Worm (Caenorhabditis elegans) whole organism, L3 larva: ENCODE results near the gene T19B10.2.
A peak's percentile ranks its signal among the peaks of the same experiment; 100 is the strongest.

Experiments
- R02D3.7 ChIP-seq: fragments of 150-350 bp; optimal IDR thresholded peaks from 2 replicates; lab custom pipeline; 2014; ENCODE audit warnings: missing biosample characterization, missing genetic modification characterization
- ZK546.5 ChIP-seq: sonication (generic microtip); optimal IDR thresholded peaks from 2 replicates; lab custom pipeline; 2017; ENCODE audit warnings: missing biosample characterization, missing genetic modification characterization
- aly-2 ChIP-seq: fragments of 150-350 bp; optimal IDR thresholded peaks from 2 replicates; lab custom pipeline; 2014; ENCODE audit warnings: missing biosample characterization, missing genetic modification characterization
- ama-1 ChIP-seq: fragments of 150-350 bp; optimal IDR thresholded peaks from 2 replicates; lab custom pipeline; 2018
- ceh-16 ChIP-seq: sonication (generic microtip); optimal IDR thresholded peaks from 2 replicates; lab custom pipeline; 2017; ENCODE audit warnings: missing biosample characterization, missing genetic modification characterization
- ceh-28 ChIP-seq: fragments of 150-350 bp; optimal IDR thresholded peaks from 2 replicates; lab custom pipeline; 2014; ENCODE audit warnings: missing biosample characterization, missing genetic modification reagents, missing genetic modification characterization
- ceh-82 ChIP-seq: fragments of 150-350 bp; optimal IDR thresholded peaks from 2 replicates; lab custom pipeline; 2014; ENCODE audit warnings: missing biosample characterization, missing genetic modification characterization
- ceh-9 ChIP-seq: sonication (generic microtip); optimal IDR thresholded peaks from 2 replicates; lab custom pipeline; 2018; ENCODE audit warnings: missing biosample characterization, missing genetic modification characterization
- daf-12 ChIP-seq: fragments of 150-350 bp; optimal IDR thresholded peaks from 2 replicates; lab custom pipeline; 2014; ENCODE audit warnings: missing biosample characterization, missing genetic modification reagents, missing genetic modification characterization
- egl-27 ChIP-seq: sonication (generic microtip); optimal IDR thresholded peaks from 4 replicates; lab custom pipeline; 2017; ENCODE audit warnings: missing biosample characterization, missing genetic modification reagents, missing genetic modification characterization
- egl-5 ChIP-seq: fragments of 150-350 bp; optimal IDR thresholded peaks from 2 replicates; lab custom pipeline; 2017; ENCODE audit warnings: missing biosample characterization, missing genetic modification reagents, missing genetic modification characterization, inconsistent platforms
- elt-1 ChIP-seq: fragments of 150-350 bp; optimal IDR thresholded peaks from 2 replicates; lab custom pipeline; 2014; ENCODE audit warnings: missing biosample characterization, missing genetic modification characterization
- elt-2 ChIP-seq: sonication (generic microtip); optimal IDR thresholded peaks from 2 replicates; lab custom pipeline; 2016; ENCODE audit warnings: missing genetic modification reagents, mild to moderate bottlenecking, missing genetic modification characterization, missing compliant biosample characterization
- elt-3 ChIP-seq, 3 experiments: fragments of 150-350 bp in 1 of 3; sonication (generic microtip) in 2 of 3; optimal IDR thresholded peaks; 2 replicates in 2 of 3; 4 replicates in 1 of 3; lab custom pipeline; 2014 to 2017; ENCODE audit warnings: missing biosample characterization in 3 of 3, missing genetic modification characterization in 3 of 3
- eor-1 ChIP-seq, 2 experiments: fragments of 150-350 bp; optimal IDR thresholded peaks; 2 replicates each; lab custom pipeline; 2014 to 2018; ENCODE audit warnings: missing biosample characterization in 2 of 2, missing genetic modification characterization in 2 of 2
- fkh-10 ChIP-seq: sonication (generic microtip); optimal IDR thresholded peaks from 2 replicates; lab custom pipeline; 2017; ENCODE audit warnings: missing biosample characterization, missing genetic modification reagents, missing genetic modification characterization
- fkh-2 ChIP-seq: fragments of 150-350 bp; optimal IDR thresholded peaks from 2 replicates; lab custom pipeline; 2014; ENCODE audit warnings: missing biosample characterization, missing genetic modification reagents, missing genetic modification characterization
- fos-1 ChIP-seq: fragments of 150-350 bp; optimal IDR thresholded peaks from 2 replicates; lab custom pipeline; 2014; ENCODE audit warnings: missing biosample characterization, missing genetic modification characterization
- hmg-11 ChIP-seq: sonication (generic microtip); optimal IDR thresholded peaks from 2 replicates; lab custom pipeline; 2016; ENCODE audit warnings: missing genetic modification characterization, missing compliant biosample characterization
- jun-1 ChIP-seq: fragments of 150-350 bp; optimal IDR thresholded peaks from 2 replicates; lab custom pipeline; 2014; ENCODE audit warnings: missing biosample characterization, missing genetic modification reagents, missing genetic modification characterization
- lin-15B ChIP-seq: fragments of 150-350 bp; optimal IDR thresholded peaks from 2 replicates; lab custom pipeline; 2014; ENCODE audit warnings: missing biosample characterization, missing genetic modification characterization
- lin-39 ChIP-seq: fragments of 150-350 bp; optimal IDR thresholded peaks from 2 replicates; lab custom pipeline; 2018; ENCODE audit warnings: missing biosample characterization, missing genetic modification reagents, missing genetic modification characterization
- lsy-12 ChIP-seq: sonication (generic microtip); optimal IDR thresholded peaks from 2 replicates; lab custom pipeline; 2016; ENCODE audit warnings: mild to moderate bottlenecking, missing genetic modification characterization, missing compliant biosample characterization
- mdl-1 ChIP-seq: fragments of 150-350 bp; optimal IDR thresholded peaks from 2 replicates; lab custom pipeline; 2014; ENCODE audit warnings: missing biosample characterization, missing genetic modification characterization
- nfya-1 ChIP-seq: sonication (generic microtip); optimal IDR thresholded peaks from 2 replicates; lab custom pipeline; 2017; ENCODE audit warnings: missing genetic modification characterization, mild to moderate bottlenecking, missing compliant biosample characterization, antibody characterized with exemption, moderate library complexity; ENCODE audit not compliant: insufficient read depth
- nhr-12 ChIP-seq: fragments of 150-350 bp; optimal IDR thresholded peaks from 2 replicates; lab custom pipeline; 2014; ENCODE audit warnings: missing biosample characterization, missing genetic modification characterization
- nhr-23 ChIP-seq: fragments of 150-350 bp; optimal IDR thresholded peaks from 2 replicates; lab custom pipeline; 2014; ENCODE audit warnings: missing biosample characterization, missing genetic modification reagents, missing genetic modification characterization
- nhr-25 ChIP-seq: sonication (generic microtip); optimal IDR thresholded peaks from 2 replicates; lab custom pipeline; 2017; ENCODE audit warnings: missing biosample characterization, missing genetic modification characterization
- nhr-28 ChIP-seq: fragments of 150-350 bp; optimal IDR thresholded peaks from 2 replicates; lab custom pipeline; 2014; ENCODE audit warnings: missing biosample characterization, missing genetic modification characterization
- nhr-67 ChIP-seq: fragments of 150-350 bp; optimal IDR thresholded peaks from 2 replicates; lab custom pipeline; 2014; ENCODE audit warnings: missing biosample characterization, missing genetic modification characterization
- pha-4 ChIP-seq: fragments of 150-350 bp; optimal IDR thresholded peaks from 2 replicates; lab custom pipeline; 2014; ENCODE audit warnings: missing biosample characterization, missing genetic modification reagents, missing genetic modification characterization
- pqm-1 ChIP-seq: fragments of 150-350 bp; optimal IDR thresholded peaks from 2 replicates; lab custom pipeline; 2017; ENCODE audit warnings: missing biosample characterization, missing genetic modification characterization, inconsistent platforms
- sea-2 ChIP-seq: fragments of 150-350 bp; sonication (generic microtip); optimal IDR thresholded peaks from 4 replicates; lab custom pipeline; 2014; ENCODE audit warnings: missing biosample characterization, missing genetic modification reagents, missing genetic modification characterization
- skn-1 ChIP-seq: fragments of 150-350 bp; optimal IDR thresholded peaks from 2 replicates; lab custom pipeline; 2014; ENCODE audit warnings: missing biosample characterization, missing genetic modification characterization
- snpc-4 ChIP-seq: fragments of 150-350 bp; optimal IDR thresholded peaks from 2 replicates; lab custom pipeline; 2014; ENCODE audit warnings: missing biosample characterization, missing genetic modification characterization
- tbx-2 ChIP-seq: sonication (generic microtip); optimal IDR thresholded peaks from 2 replicates; lab custom pipeline; 2016; ENCODE audit warnings: mild to moderate bottlenecking, missing genetic modification characterization, missing compliant biosample characterization
- unc-62 ChIP-seq: fragments of 150-350 bp; sonication (generic microtip); optimal IDR thresholded peaks from 4 replicates; lab custom pipeline; 2014; ENCODE audit warnings: missing biosample characterization, missing genetic modification reagents, missing genetic modification characterization
- ztf-11 ChIP-seq: fragments of 150-350 bp; optimal IDR thresholded peaks from 2 replicates; lab custom pipeline; 2014; ENCODE audit warnings: missing biosample characterization, missing genetic modification characterization
- ztf-4 ChIP-seq: fragments of 150-350 bp; optimal IDR thresholded peaks from 2 replicates; lab custom pipeline; 2014; ENCODE audit warnings: missing biosample characterization, missing genetic modification characterization

T19B10.2 gene

DNA sequence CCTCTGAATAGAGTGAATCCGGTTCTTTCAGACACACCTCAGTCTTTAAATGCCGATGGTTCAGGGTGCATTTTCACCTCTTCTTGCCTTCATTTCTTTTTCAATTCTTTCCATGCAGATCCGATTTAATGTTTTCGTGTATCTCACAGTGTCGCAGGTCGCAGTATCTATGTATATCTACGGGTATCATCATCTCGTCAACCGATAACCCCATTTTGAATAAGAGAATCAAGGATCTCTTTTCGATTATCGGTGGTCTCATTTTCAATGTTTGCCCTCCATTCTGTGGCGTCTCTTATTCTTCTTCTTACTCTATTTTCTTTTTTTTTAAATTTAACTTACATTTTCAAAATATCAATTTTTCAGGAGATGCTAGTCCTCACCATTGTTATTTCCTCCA, at the start of gene T19B10.2:
TSS of gene T19B10.2 (plus strand) at position 367 of the 400 bp plus-strand sequence.
- TF ChIP-seq nhr-23 (tag; lab: Kevin White, UChicago) (peak; percentile 76), hmg-11 (tag; lab: Kevin White, UChicago) (no peak)

DNA sequence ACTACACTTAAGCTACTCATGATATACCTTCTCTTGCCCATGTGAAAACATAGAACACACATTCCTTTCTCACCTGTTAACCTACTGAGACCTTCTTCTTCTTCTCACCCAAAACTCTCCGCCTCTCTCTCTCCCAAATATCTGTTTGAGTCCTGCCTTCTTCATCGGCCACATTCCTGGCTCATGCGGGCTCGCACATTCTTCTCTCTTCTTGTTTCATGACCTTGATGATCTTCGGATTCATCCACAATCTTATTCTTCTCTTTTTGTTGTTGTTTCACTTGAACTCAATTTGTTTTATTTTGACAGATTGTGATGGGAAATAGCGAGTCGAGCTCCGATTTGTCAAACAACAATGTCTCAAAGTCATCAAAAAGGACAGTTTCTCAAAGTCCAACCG, 49.2 kb upstream of the T19B10.2 start, which contains the start of gene T19C4.5:
TSS of gene T19C4.5 (plus strand) at position 308 of the 400 bp plus-strand sequence.
- TF ChIP-seq skn-1 (tag; lab: Kevin White, UChicago) (no peak), ceh-9 (tag; lab: Kevin White, UChicago) (no peak), sea-2 (no peak), aly-2 (tag; lab: Kevin White, UChicago) (no peak), daf-12 (tag; lab: Kevin White, UChicago) (no peak), fos-1 (tag; lab: Kevin White, UChicago) (no peak), mdl-1 (tag; lab: Kevin White, UChicago) (no peak), nhr-67 (no peak), nfya-1 (tag; lab: Kevin White, UChicago) (no peak), R02D3.7 (tag; lab: Kevin White, UChicago) (no peak), elt-1 (tag; lab: Kevin White, UChicago) (no peak), fkh-2 (tag; lab: Kevin White, UChicago) (no peak), jun-1 (no peak), unc-62 (GFP tag; lab: Kevin White, UChicago) (no peak), nhr-25 (tag; lab: Kevin White, UChicago) (no peak), lsy-12 (tag; lab: Kevin White, UChicago) (no peak), ztf-11 (tag; lab: Kevin White, UChicago) (no peak), elt-3 (tag; optimal IDR thresholded peaks at IDR 0.05; lab: Kevin White, UChicago) (no peak), lin-15B (tag; lab: Kevin White, UChicago) (no peak)

ce11 chrV:11172667-11173066, 48.4 kb upstream of the T19B10.2 start:
- TF ChIP-seq nhr-67: no peak
- TF ChIP-seq R02D3.7 (tag; lab: Kevin White, UChicago): no peak
- TF ChIP-seq jun-1: no peak
- TF ChIP-seq pqm-1 (tag; lab: Kevin White, UChicago): no peak
- no peak for TF ChIP-seq ama-1 (lab: Kevin White, UChicago)
- no peak for TF ChIP-seq fkh-2 (tag; lab: Kevin White, UChicago)
- TF ChIP-seq egl-27 (tag; lab: Kevin White, UChicago): no peak
- TF ChIP-seq fkh-10 (GFP tag; lab: Kevin White, UChicago): peak; percentile 19

DNA sequence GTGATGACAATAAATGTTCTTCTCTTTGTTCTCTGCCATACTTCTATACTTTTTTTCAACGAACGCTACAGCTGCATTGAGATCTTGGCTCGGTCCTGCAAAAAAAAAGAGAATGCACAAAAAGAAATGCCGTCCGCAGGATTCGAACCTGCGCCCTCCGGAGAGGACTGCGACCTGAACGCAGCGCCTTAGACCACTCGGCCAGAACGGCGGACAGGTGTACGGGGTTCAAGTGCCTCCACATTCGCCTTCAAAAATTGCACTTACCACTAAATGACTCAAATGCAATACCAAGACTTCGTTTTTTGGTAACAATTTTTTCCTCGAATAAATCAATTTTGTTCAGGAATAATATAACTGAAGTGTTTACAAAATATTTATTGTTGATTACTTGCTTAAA, 46.4 kb upstream of the T19B10.2 start:
- TF ChIP-seq nhr-28 (tag; lab: Kevin White, UChicago) (no peak), ama-1 (lab: Kevin White, UChicago) (no peak), nhr-67 (no peak), ceh-28 (no peak), pqm-1 (tag; lab: Kevin White, UChicago) (no peak), tbx-2 (tag; lab: Kevin White, UChicago) (no peak), elt-1 (tag; lab: Kevin White, UChicago) (no peak), eor-1 (tag; optimal IDR thresholded peaks at IDR 0.05; lab: Kevin White, UChicago) (no peak), lin-39 (tag; lab: Kevin White, UChicago) (peak; percentile 35), hmg-11 (tag; lab: Kevin White, UChicago) (peak; percentile 34), mdl-1 (tag; lab: Kevin White, UChicago) (no peak), ceh-82 (tag; lab: Kevin White, UChicago) (no peak), nhr-25 (tag; lab: Kevin White, UChicago) (no peak), elt-2 (tag; lab: Kevin White, UChicago) (peak; percentile 26), fkh-10 (GFP tag; lab: Kevin White, UChicago) (no peak), snpc-4 (peak; percentile 95), fos-1 (tag; lab: Kevin White, UChicago) (no peak), fkh-2 (tag; lab: Kevin White, UChicago) (no peak), ZK546.5 (tag; lab: Kevin White, UChicago) (no peak), nfya-1 (tag; lab: Kevin White, UChicago) (peak; percentile 2), ceh-9 (tag; lab: Kevin White, UChicago) (no peak), jun-1 (no peak), nhr-12 (no peak), egl-5 (tag; lab: Kevin White, UChicago) (no peak), ztf-4 (tag; lab: Kevin White, UChicago) (no peak), pha-4 (no peak), ceh-16 (tag; lab: Kevin White, UChicago) (no peak)
- TF ChIP-seq, all 47 proteins: peak for 5
